Worm (Caenorhabditis elegans): ENCODE measurements around the gene mtre-1.

The mtre-1 gene

DNA sequence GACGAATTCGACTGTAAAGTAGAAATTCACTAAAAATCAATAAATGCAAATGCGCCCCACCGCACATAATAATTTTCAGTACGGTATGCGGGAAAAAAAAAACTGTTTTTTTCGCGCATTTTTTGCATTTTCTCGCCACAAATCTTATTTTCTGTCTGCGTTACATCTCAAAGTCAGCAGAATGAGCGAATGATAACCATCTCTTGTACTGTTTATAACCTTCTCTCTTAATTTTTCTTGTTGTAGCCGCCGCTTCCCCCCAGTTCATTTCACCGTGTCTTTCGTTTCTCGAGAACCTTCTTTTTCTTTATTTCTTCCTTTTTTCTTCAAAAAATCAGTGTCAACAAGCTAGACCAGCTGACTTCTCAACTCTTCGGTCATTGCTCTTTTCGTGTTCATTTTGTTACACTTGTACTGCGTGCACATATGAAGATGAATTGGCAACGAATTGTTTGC, 34.9 kb downstream of the mtre-1 start:
- no peak for TF ChIP-seq ceh-28 (tag; optimal IDR thresholded peaks at IDR 0.05)
- peak; percentile 11 for TF ChIP-seq gei-8 (GFP tag; optimal IDR thresholded peaks at IDR 0.05)
- no peak; the same call in 1 of the 2 replicates for TF ChIP-seq zfp-3 (GFP tag; conservative IDR thresholded peaks at IDR 0.05)
- no peak for TF ChIP-seq nhr-76 (tag; optimal IDR thresholded peaks at IDR 0.05)
- TF ChIP-seq Y48G9A.11 (GFP tag; IDR thresholded peaks at IDR 0.05): peak; percentile 51; the same call in 1 of the 2 replicates
- peak in 1 of 2 experiments; percentile 95 for TF ChIP-seq unc-62 (GFP tag; optimal IDR thresholded peaks at IDR 0.05 in 1 of 2)
- TF ChIP-seq unc-62 (tag; optimal IDR thresholded peaks at IDR 0.05): no peak
- TF ChIP-seq zag-1 (tag; optimal IDR thresholded peaks at IDR 0.05): no peak
- no peak for TF ChIP-seq ceh-62 (tag; optimal IDR thresholded peaks at IDR 0.05)
- no peak for TF ChIP-seq R02D3.7 (tag; optimal IDR thresholded peaks at IDR 0.05)
- no peak for TF ChIP-seq ceh-82 (tag; optimal IDR thresholded peaks at IDR 0.05)
- TF ChIP-seq snpc-4 (tag; optimal IDR thresholded peaks at IDR 0.05): no peak
- TF ChIP-seq mes-2 (tag; optimal IDR thresholded peaks at IDR 0.05; ENCODE audit: poor library complexity, severe bottlenecking): peak; percentile 4
- no peak for TF ChIP-seq Y105C5A.15 (GFP tag; IDR thresholded peaks at IDR 0.05)
- TF ChIP-seq dmd-8 (GFP tag; IDR thresholded peaks at IDR 0.05): 0 out of 2 replicates have a peak, but pooled peaks have one; percentile 3
- TF ChIP-seq dmd-6 (GFP tag; IDR thresholded peaks at IDR 0.05): peak; percentile 48
- no peak for TF ChIP-seq snpc-1.2 (GFP tag; IDR thresholded peaks at IDR 0.05)
- no peak for TF ChIP-seq spr-3 (GFP tag; optimal IDR thresholded peaks at IDR 0.05)
- 0 out of 2 replicates have a peak, but pooled peaks have one; percentile 54 for TF ChIP-seq ctbp-1 (GFP tag; IDR thresholded peaks at IDR 0.05)
- no peak for TF ChIP-seq hmg-1.1 (GFP tag; IDR thresholded peaks at IDR 0.05)
- TF ChIP-seq nhr-11 (tag; optimal IDR thresholded peaks at IDR 0.05): peak; percentile 62
- no peak for TF ChIP-seq pqm-1 (tag; optimal IDR thresholded peaks at IDR 0.05)
- TF ChIP-seq ZK546.5 (tag; optimal IDR thresholded peaks at IDR 0.05): no peak
- peak; percentile 71 for TF ChIP-seq hlh-30 (tag; optimal IDR thresholded peaks at IDR 0.05; ENCODE audit: insufficient read depth)
- peak; percentile 93 for TF ChIP-seq lin-38 (GFP tag; IDR thresholded peaks at IDR 0.05)
- no peak for TF ChIP-seq spr-1 (tag; optimal IDR thresholded peaks at IDR 0.05)
- TF ChIP-seq fkh-10 (GFP tag; optimal IDR thresholded peaks at IDR 0.05): no peak
- TF ChIP-seq ceh-20 (GFP tag; IDR thresholded peaks at IDR 0.05): no peak; the same call in 1 of the 2 replicates
- TF ChIP-seq arid-1 (GFP tag; conservative IDR thresholded peaks at IDR 0.05): no peak
- no peak for TF ChIP-seq lin-15B (tag; optimal IDR thresholded peaks at IDR 0.05)
- TF ChIP-seq lsy-2 (tag; optimal IDR thresholded peaks at IDR 0.05): peak in 1 of 2 experiments; percentile 73
- peak; percentile 5 for TF ChIP-seq nhr-6 (tag; optimal IDR thresholded peaks at IDR 0.05)
- TF ChIP-seq mdt-29 (GFP tag; IDR thresholded peaks at IDR 0.05): peak; percentile 15; the same call in 1 of the 2 replicates
- TF ChIP-seq lir-3 (tag; optimal IDR thresholded peaks at IDR 0.05): no peak
- no peak; the same call in 1 of the 2 replicates for TF ChIP-seq T26A8.4 (GFP tag; IDR thresholded peaks at IDR 0.05)
- TF ChIP-seq daf-16 (GFP tag; optimal IDR thresholded peaks at IDR 0.05): no peak
- TF ChIP-seq daf-16 (tag; optimal IDR thresholded peaks at IDR 0.05): peak; percentile 77
- TF ChIP-seq nhr-25 (tag; optimal IDR thresholded peaks at IDR 0.05; ENCODE audit: borderline replicate concordance, insufficient read depth): peak; percentile 20
- 0 out of 2 replicates have a peak, but pooled peaks have one; percentile 54 for TF ChIP-seq php-3 (GFP tag; IDR thresholded peaks at IDR 0.05)
- TF ChIP-seq nhr-102 (tag; optimal IDR thresholded peaks at IDR 0.05): no peak
- TF ChIP-seq hlh-11 (tag; optimal IDR thresholded peaks at IDR 0.05): peak; percentile 63
- TF ChIP-seq daf-19 (GFP tag; conservative IDR thresholded peaks at IDR 0.05): 0 out of 2 replicates have a peak, but pooled peaks have one; percentile 17
- no peak for TF ChIP-seq madf-5 (GFP tag; IDR thresholded peaks at IDR 0.05)
- no peak for TF ChIP-seq ces-1 (GFP tag; optimal IDR thresholded peaks at IDR 0.05)
- peak; percentile 79 for TF ChIP-seq aha-1 (tag)
- TF ChIP-seq dve-1 (tag; optimal IDR thresholded peaks at IDR 0.05; ENCODE audit: insufficient read depth): peak; percentile 48
- TF ChIP-seq ztf-11 (tag; optimal IDR thresholded peaks at IDR 0.05): no peak
- TF ChIP-seq daf-12 (tag; optimal IDR thresholded peaks at IDR 0.05): no peak
- TF ChIP-seq pha-4 (GFP tag; IDR thresholded peaks at IDR 0.05): no peak
- peak; percentile 79 for TF ChIP-seq pha-4 (tag; optimal IDR thresholded peaks at IDR 0.05)
- no peak for TF ChIP-seq cey-2 (tag; optimal IDR thresholded peaks at IDR 0.05; ENCODE audit: borderline replicate concordance, insufficient read depth)

All from whole organism, L4 larva.